Worm (Caenorhabditis elegans): ENCODE results near the gene K12H6.7.

The K12H6.7 gene

DNA sequence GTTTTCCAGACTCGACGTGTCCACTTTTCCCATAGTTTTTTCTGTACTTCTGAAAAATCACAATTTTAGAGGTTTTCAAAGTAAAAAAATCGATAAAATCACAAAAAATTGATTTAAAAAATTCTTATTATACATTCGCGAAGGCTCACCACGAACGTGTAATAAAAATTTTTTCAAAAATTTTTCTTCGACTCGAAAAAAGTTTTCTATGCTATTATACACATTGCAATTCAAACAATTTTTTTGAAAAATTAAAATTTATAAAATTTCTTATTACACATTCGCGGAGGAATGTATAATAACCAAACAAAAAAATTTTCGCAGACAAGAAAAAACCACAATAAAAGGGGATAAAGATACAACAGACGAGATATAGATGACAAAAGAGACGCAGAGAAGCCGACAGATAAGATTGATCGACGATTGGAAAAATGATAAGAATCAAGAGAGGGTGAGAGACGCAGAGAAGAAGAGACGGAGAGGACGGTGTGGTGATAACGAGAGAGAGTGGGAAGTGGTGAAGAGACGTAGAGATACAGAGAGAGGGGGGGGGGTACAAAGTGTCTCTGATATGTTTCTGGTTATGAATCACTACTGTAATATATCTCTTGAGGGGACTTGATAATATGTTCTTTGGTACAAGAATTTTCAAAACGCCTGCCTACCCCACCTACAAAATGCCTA is 36.1 kb downstream of the K12H6.7 start, which contains the start of gene nhr-119 (continued):
- TF ChIP-seq Y95B8A.8 (GFP tag; IDR thresholded peaks at IDR 0.05) (no peak), let-607 (tag; optimal IDR thresholded peaks at IDR 0.05) (peak in 1 of 2 experiments; percentile 42), xnd-1 (tag; optimal IDR thresholded peaks at IDR 0.05) (no peak), akir-1 (GFP tag; optimal IDR thresholded peaks at IDR 0.05) (no peak)

DNA sequence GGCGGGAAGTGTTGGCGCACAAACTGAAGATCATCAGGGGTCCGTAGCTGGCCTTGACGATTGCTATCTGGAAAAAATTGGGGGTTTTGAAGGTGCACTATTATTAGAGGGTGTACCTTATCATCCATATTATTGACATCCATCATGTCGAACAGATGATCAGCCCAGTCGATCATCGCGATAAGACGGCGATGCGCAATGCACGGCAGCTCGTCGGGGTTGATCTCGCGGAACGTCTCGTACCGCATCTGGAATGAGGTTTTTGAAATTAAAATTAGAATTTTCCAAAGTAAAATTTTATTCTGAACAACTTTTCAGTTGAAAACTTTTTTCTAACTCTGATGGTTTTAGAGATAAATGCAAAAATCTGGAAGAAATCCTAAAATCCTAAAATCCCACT is 38.8 kb downstream of the K12H6.7 start:
- TF ChIP-seq attf-3 (GFP tag; conservative IDR thresholded peaks at IDR 0.05) (no peak), unc-62 (GFP tag; optimal IDR thresholded peaks at IDR 0.05) (no peak), ceh-58 (GFP tag; IDR thresholded peaks at IDR 0.05) (no peak), egrh-3 (GFP tag; IDR thresholded peaks at IDR 0.05) (no peak), ztf-28 (GFP tag; IDR thresholded peaks at IDR 0.05) (no peak), hmg-20 (GFP tag; IDR thresholded peaks at IDR 0.05) (no peak), snpc-3.4 (tag; optimal IDR thresholded peaks at IDR 0.05) (no peak), egl-44 (GFP tag; IDR thresholded peaks at IDR 0.05) (no peak), Y67H2A.10 (GFP tag; conservative IDR thresholded peaks at IDR 0.05) (no peak), F55B11.4 (tag; optimal IDR thresholded peaks at IDR 0.05; ENCODE audit: borderline replicate concordance, insufficient read depth) (no peak), sea-2 (GFP tag; IDR thresholded peaks at IDR 0.05) (no peak), him-1 (tag; optimal IDR thresholded peaks at IDR 0.05) (no peak)

DNA sequence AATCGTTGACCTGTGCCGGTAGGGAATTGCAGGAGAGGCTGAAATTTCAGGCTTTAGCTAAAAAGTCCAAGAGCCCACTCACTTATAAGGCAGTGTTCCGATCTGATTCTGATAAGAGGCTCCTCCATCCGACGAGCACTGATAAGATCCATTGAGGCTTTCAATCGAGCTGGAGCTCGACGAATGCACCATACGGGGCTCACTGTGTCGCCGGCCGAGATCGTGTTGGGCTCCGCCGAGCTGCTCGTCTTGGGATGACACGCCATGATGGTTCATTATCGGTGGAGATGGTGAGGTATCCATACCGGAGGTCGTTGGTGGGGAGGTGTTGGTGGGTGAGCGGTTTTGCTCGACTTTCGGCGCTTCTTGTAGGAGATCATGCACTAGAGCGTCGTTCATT is 40.3 kb downstream of the K12H6.7 start:
- peak; percentile 56 for TF ChIP-seq zfh-2 (GFP tag; conservative IDR thresholded peaks at IDR 0.05)
- TF ChIP-seq somi-1 (GFP tag; optimal IDR thresholded peaks at IDR 0.05), result no peak

DNA sequence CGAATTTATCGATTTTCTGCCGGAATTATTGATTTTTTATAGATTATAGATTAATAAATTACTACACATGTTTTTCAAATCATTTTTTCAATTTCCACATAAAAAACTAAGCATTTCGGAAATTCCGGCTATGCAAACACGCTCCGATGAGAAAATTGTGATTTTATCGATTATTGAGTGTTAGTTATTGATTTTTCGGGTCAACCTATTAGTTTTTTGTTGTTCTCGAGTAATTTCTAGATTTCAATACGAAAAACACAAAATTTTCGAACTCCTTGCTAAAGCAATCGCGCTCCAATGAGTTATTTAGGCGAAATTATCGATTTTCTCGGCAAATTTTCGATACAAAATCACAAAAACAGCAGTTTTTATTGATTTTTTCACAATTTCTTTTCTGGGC is 41.3 kb downstream of the K12H6.7 start:
- TF ChIP-seq nhr-120 (GFP tag; IDR thresholded peaks at IDR 0.05) (no peak), ztf-18 (tag; optimal IDR thresholded peaks at IDR 0.05) (no peak), dox-1 (GFP tag; IDR thresholded peaks at IDR 0.05) (no peak), F10E7.11 (tag; optimal IDR thresholded peaks at IDR 0.05) (no peak), nfya-2 (GFP tag; IDR thresholded peaks at IDR 0.05) (no peak), sptf-2 (GFP tag; optimal IDR thresholded peaks at IDR 0.05) (no peak), ceh-100 (GFP tag; IDR thresholded peaks at IDR 0.05) (no peak), pbrm-1 (GFP tag; IDR thresholded peaks at IDR 0.05) (no peak), let-526 (GFP tag; IDR thresholded peaks at IDR 0.05) (no peak), K11D2.4 (GFP tag; IDR thresholded peaks at IDR 0.05) (no peak), C06A6.2 (GFP tag; conservative IDR thresholded peaks at IDR 0.05) (no peak), lin-54 (GFP tag; optimal IDR thresholded peaks at IDR 0.05) (no peak), mel-28 (tag; optimal IDR thresholded peaks at IDR 0.05; ENCODE audit: borderline replicate concordance) (no peak), snpc-3.4 (tag; optimal IDR thresholded peaks at IDR 0.05) (no peak), snpc-1.1 (tag; optimal IDR thresholded peaks at IDR 0.05; ENCODE audit: insufficient read depth) (no peak), D2030.7 (GFP tag; IDR thresholded peaks at IDR 0.05) (no peak)
